Fruit fly (Drosophila melanogaster): ENCODE measurements around the gene frj.
A peak's percentile ranks its signal among the peaks of the same experiment; 100 is the strongest.

The frj gene

DNA sequence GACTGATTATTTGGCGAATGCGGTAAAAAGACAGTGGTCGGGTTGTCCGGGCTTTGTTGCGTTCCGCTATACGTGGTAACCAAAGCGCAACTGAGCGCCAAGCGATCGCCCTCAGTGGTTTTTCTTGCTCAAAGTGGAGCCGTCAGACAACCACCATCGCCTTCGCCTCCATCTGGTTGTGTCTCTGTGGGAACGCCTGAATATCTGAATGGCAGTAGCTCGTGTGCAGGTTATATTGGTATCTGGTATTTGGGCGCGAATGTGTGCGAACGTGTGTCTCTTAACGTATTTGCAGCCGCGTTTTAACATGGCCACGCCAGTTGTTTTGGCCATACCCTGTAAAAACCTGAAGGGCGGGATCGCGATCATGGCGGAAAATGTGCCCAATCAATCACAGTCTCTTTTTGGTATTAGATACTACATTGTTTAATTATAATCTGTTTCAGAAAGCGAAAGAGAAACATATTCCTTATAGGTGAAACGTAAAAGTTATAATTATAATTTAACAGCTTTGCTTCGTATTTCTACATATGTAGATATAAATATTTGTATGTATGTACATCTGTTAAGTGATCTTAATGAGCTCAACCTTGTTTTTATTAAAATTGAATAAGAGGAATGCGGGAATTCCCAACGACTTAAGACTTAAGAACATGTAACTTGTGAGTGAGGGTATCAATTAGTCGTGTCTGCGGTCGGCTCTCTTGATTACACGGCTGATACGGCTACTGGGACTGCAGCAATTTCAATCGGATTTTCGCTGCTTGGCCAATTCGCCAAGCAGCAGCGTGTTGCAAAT lies 16.3 kb downstream of the frj start (continued):
- no peak for TF ChIP-seq CG9705 (GFP tag; optimal IDR thresholded peaks at IDR 0.05)
- TF ChIP-seq sv (GFP tag; optimal IDR thresholded peaks at IDR 0.05): no peak
- peak; percentile 22 for TF ChIP-seq Sp1 (GFP tag; optimal IDR thresholded peaks at IDR 0.05)
- TF ChIP-seq h (GFP tag; optimal IDR thresholded peaks at IDR 0.05): peak; percentile 58
- TF ChIP-seq sage (GFP tag; optimal IDR thresholded peaks at IDR 0.05): no peak
- no peak for TF ChIP-seq Rel (GFP tag; optimal IDR thresholded peaks at IDR 0.05)
- peak; percentile 86 for TF ChIP-seq Rel (tag; optimal IDR thresholded peaks at IDR 0.05)
- no peak for TF ChIP-seq jim (GFP tag; optimal IDR thresholded peaks at IDR 0.05)

DNA sequence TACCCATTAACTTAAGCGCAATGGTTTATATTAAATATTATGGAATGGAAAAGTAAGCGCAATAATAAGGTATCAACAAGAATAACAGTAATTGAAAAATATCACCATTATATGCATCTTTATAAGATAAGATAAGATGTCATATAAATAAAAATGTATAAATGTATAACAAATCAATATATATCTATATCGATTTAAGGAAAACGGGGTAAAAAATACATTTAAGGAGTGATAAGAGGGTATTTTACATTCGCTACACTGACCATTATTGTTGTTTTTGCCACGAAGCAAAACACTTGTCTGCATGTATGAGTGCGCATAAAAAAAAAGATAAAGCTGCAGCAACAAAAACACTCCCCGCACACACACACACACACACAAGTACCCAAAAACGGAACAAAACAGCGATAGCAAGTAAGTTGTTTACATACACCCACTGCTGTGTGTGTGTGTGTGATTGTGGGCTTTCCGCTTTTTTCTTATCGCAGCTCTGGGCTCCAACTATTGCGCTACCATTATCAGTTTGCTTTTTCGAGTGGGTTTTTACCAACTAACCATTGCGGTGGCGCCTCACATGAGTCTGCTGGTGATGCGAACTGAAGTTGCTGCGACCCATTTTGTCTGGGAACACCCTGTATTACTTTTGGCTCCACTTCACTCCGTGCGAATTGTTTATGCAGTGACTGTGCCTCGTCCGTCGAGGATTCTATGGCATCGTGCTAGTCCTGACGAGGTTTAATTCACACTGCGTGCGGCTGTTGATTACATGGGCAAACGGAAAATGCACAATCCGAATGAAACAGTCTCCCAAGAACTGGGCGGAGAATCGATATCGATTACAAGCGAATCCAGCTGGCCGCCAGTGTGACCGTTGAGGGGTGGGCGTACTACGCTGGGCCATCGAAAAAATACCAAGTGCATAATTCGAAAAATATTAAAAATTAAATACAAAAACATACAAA lies 17.5 kb downstream of the frj start, which contains the start of gene mmy:
Gene mmy, minus strand, starts transcription at position 829 of the 962 bp plus-strand sequence.
- TF ChIP-seq usp (GFP tag; optimal IDR thresholded peaks at IDR 0.05) (no peak), h (GFP tag; optimal IDR thresholded peaks at IDR 0.05) (peak; percentile 38), woc (GFP tag; optimal IDR thresholded peaks at IDR 0.05) (peak; percentile 9), CG32264 (GFP tag; optimal IDR thresholded peaks at IDR 0.05) (no peak), lola (GFP tag; optimal IDR thresholded peaks at IDR 0.05) (no peak), Abd-B (GFP tag; optimal IDR thresholded peaks at IDR 0.05) (no peak), rgr (GFP tag; optimal IDR thresholded peaks at IDR 0.05) (peak; percentile 66), dmrt93B (GFP tag; optimal IDR thresholded peaks at IDR 0.05) (no peak), CrebA (GFP tag; optimal IDR thresholded peaks at IDR 0.05; ENCODE audit: borderline replicate concordance) (no peak), sv (GFP tag; optimal IDR thresholded peaks at IDR 0.05) (no peak), OdsH (GFP tag; optimal IDR thresholded peaks at IDR 0.05) (peak; percentile 51), Hr83 (GFP tag; optimal IDR thresholded peaks at IDR 0.05; ENCODE audit: poor library complexity, severe bottlenecking) (peak; percentile 49), Dfd (GFP tag; optimal IDR thresholded peaks at IDR 0.05) (no peak), Dif (GFP tag; optimal IDR thresholded peaks at IDR 0.05; ENCODE audit: partially characterized antibody) (no peak), jim (GFP tag; optimal IDR thresholded peaks at IDR 0.05) (peak; percentile 77), foxo (GFP tag; optimal IDR thresholded peaks at IDR 0.05) (peak in 1 of 2 experiments; percentile 59), Hnf4 (GFP tag; optimal IDR thresholded peaks at IDR 0.05) (no peak), pan (optimal IDR thresholded peaks at IDR 0.05) (peak; percentile 62), N (GFP tag; optimal IDR thresholded peaks at IDR 0.05) (peak; percentile 56), dsf (GFP tag; optimal IDR thresholded peaks at IDR 0.05; ENCODE audit: borderline replicate concordance) (no peak), sage (GFP tag; optimal IDR thresholded peaks at IDR 0.05) (peak; percentile 52), fru (GFP tag; optimal IDR thresholded peaks at IDR 0.05) (peak; percentile 64), GATAd (GFP tag; optimal IDR thresholded peaks at IDR 0.05) (no peak), brk (GFP tag; optimal IDR thresholded peaks at IDR 0.05) (peak; percentile 24), Mio (GFP tag; optimal IDR thresholded peaks at IDR 0.05) (no peak), CG9705 (GFP tag; optimal IDR thresholded peaks at IDR 0.05) (no peak), ey (GFP tag; optimal IDR thresholded peaks at IDR 0.05) (peak; percentile 34), HLH106 (tag; optimal IDR thresholded peaks at IDR 0.05) (peak; percentile 53), tai (GFP tag; optimal IDR thresholded peaks at IDR 0.05) (no peak), Jra (GFP tag; optimal IDR thresholded peaks at IDR 0.05) (peak; percentile 33), br (GFP tag; optimal IDR thresholded peaks at IDR 0.05) (peak; percentile 45), Hr78 (GFP tag; optimal IDR thresholded peaks at IDR 0.05) (no peak), psq (GFP tag; optimal IDR thresholded peaks at IDR 0.05) (peak; percentile 11), Myc (optimal IDR thresholded peaks at IDR 0.05) (no peak), Rel (GFP tag; optimal IDR thresholded peaks at IDR 0.05) (peak; percentile 35), Rel (tag; optimal IDR thresholded peaks at IDR 0.05) (peak; percentile 92), Vsx2 (GFP tag; optimal IDR thresholded peaks at IDR 0.05; ENCODE audit: partially characterized antibody) (no peak), Sp1 (GFP tag; optimal IDR thresholded peaks at IDR 0.05) (peak; percentile 70), dl (GFP tag; optimal IDR thresholded peaks at IDR 0.05; ENCODE audit: insufficient read depth in 1 of 2, partially characterized antibody in 2 of 2) (peak; percentile 19 to 53)
